Fruit fly (Drosophila melanogaster): Measurements from ENCODE around the gene PGRP-LC.

PGRP-LC gene

DNA sequence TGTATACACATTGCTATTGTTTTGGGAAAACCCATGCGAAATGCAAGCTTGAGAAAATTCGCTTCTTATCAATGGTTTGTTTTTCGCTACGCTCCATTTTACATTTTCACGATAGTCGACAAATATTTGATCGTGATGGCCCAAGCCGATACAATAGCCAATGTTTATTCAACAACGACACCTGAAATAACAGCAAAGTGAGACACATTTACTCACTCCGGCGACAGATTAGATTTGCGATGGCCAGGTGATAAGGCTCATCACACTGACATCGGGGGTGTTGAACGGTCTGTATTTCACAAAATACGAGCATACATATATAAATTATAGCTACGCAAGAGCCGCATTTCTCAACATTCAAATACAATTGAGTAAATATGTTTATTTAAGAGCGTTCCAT is 58.5 kb downstream of the PGRP-LC start (continued):
- TF ChIP-seq lmd (GFP tag; IDR thresholded peaks at IDR 0.05) (no peak), GATAe (GFP tag; conservative IDR thresholded peaks at IDR 0.05) (peak; percentile 23; the same call in 1 of the 2 replicates), CG12942 (GFP tag; optimal IDR thresholded peaks at IDR 0.05) (peak; percentile 16), onecut (GFP tag; IDR thresholded peaks at IDR 0.05) (peak; percentile 63), br (optimal IDR thresholded peaks at IDR 0.05) (no peak), CG31388 (GFP tag; optimal IDR thresholded peaks at IDR 0.05) (no peak), exex (tag; optimal IDR thresholded peaks at IDR 0.05) (peak; percentile 79), CG2120 (GFP tag; optimal IDR thresholded peaks at IDR 0.05) (peak; percentile 60), CG12071 (GFP tag; optimal IDR thresholded peaks at IDR 0.05) (peak; percentile 94), Hr78 (GFP tag; optimal IDR thresholded peaks at IDR 0.05) (no peak), HLH4C (GFP tag; IDR thresholded peaks at IDR 0.05; ENCODE audit: partially characterized antibody) (no peak), crol (GFP tag; IDR thresholded peaks at IDR 0.05) (no peak), Atf-2 (GFP tag; optimal IDR thresholded peaks at IDR 0.05) (no peak), Doc2 (GFP tag; IDR thresholded peaks at IDR 0.05) (no peak), CG15479 (GFP tag; optimal IDR thresholded peaks at IDR 0.05) (peak; percentile 12), gce (GFP tag; IDR thresholded peaks at IDR 0.05) (no peak), grn (GFP tag; optimal IDR thresholded peaks at IDR 0.05) (peak; percentile 94), Sry-δ (GFP tag; optimal IDR thresholded peaks at IDR 0.05) (peak; percentile 28), CG11504 (tag; optimal IDR thresholded peaks at IDR 0.05) (peak; percentile 43), CG1233 (GFP tag; optimal IDR thresholded peaks at IDR 0.05) (peak; percentile 75), unpg (GFP tag; optimal IDR thresholded peaks at IDR 0.05) (peak; percentile 45), MTF-1 (GFP tag; optimal IDR thresholded peaks at IDR 0.05; ENCODE audit: borderline replicate concordance) (peak; percentile 87), CG32772 (GFP tag; IDR thresholded peaks at IDR 0.05) (no peak), Abd-B (GFP tag; optimal IDR thresholded peaks at IDR 0.05) (no peak), en (GFP tag; optimal IDR thresholded peaks at IDR 0.05) (no peak), tna (GFP tag; IDR thresholded peaks at IDR 0.05; ENCODE audit: partially characterized antibody) (no peak), CG13296 (GFP tag; optimal IDR thresholded peaks at IDR 0.05) (peak; percentile 84), ewg (GFP tag; optimal IDR thresholded peaks at IDR 0.05) (no peak), CG4707 (GFP tag; optimal IDR thresholded peaks at IDR 0.05) (peak; percentile 34), CG3281 (GFP tag; optimal IDR thresholded peaks at IDR 0.05) (peak; percentile 91), luna (GFP tag; optimal IDR thresholded peaks at IDR 0.05) (peak; percentile 82), cas (GFP tag; IDR thresholded peaks at IDR 0.05) (peak; percentile 64; the same call in 1 of the 2 replicates), Optix (GFP tag; IDR thresholded peaks at IDR 0.05) (no peak), Poxn (GFP tag; IDR thresholded peaks at IDR 0.05) (no peak), CG8281 (tag; optimal IDR thresholded peaks at IDR 0.05) (peak; percentile 32), CG17568 (GFP tag; optimal IDR thresholded peaks at IDR 0.05) (peak; percentile 67), CG2199 (GFP tag; IDR thresholded peaks at IDR 0.05) (peak; percentile 47; the same call in 1 of the 3 replicates), CG9932 (GFP tag; IDR thresholded peaks at IDR 0.05) (no peak), Fer1 (GFP tag; optimal IDR thresholded peaks at IDR 0.05) (peak; percentile 93), Sox102F (GFP tag; optimal IDR thresholded peaks at IDR 0.05) (peak; percentile 1), CG7987 (GFP tag; optimal IDR thresholded peaks at IDR 0.05) (peak; percentile 94), dan (GFP tag; IDR thresholded peaks at IDR 0.05) (no peak), CG7357 (GFP tag; IDR thresholded peaks at IDR 0.05) (no peak), CG12744 (GFP tag; optimal IDR thresholded peaks at IDR 0.05) (peak; percentile 20), chn (GFP tag; optimal IDR thresholded peaks at IDR 0.05) (no peak), Meics (GFP tag; optimal IDR thresholded peaks at IDR 0.05) (peak; percentile 90), croc (GFP tag; conservative IDR thresholded peaks at IDR 0.05) (no peak), MESR4 (GFP tag; optimal IDR thresholded peaks at IDR 0.05) (no peak), NK7.1 (GFP tag; optimal IDR thresholded peaks at IDR 0.05) (peak; percentile 75), dmrt99B (tag; optimal IDR thresholded peaks at IDR 0.05) (peak; percentile 55), CG15601 (tag; optimal IDR thresholded peaks at IDR 0.05) (peak; percentile 36)
